Worm (Caenorhabditis elegans) whole organism, L3 larva: Measurements from ENCODE around the gene wrb-1.

Experiments used
- ZK546.5 ChIP-seq: sonication (generic microtip); optimal IDR thresholded peaks from 2 replicates; lab custom pipeline; 2017; ENCODE audit warnings: missing biosample characterization, missing genetic modification characterization
- ceh-28 ChIP-seq: fragments of 150-350 bp; optimal IDR thresholded peaks from 2 replicates; lab custom pipeline; 2014; ENCODE audit warnings: missing biosample characterization, missing genetic modification reagents, missing genetic modification characterization
- ceh-9 ChIP-seq: sonication (generic microtip); optimal IDR thresholded peaks from 2 replicates; lab custom pipeline; 2018; ENCODE audit warnings: missing biosample characterization, missing genetic modification characterization
- egl-27 ChIP-seq: sonication (generic microtip); optimal IDR thresholded peaks from 4 replicates; lab custom pipeline; 2017; ENCODE audit warnings: missing biosample characterization, missing genetic modification reagents, missing genetic modification characterization
- elt-1 ChIP-seq: fragments of 150-350 bp; optimal IDR thresholded peaks from 2 replicates; lab custom pipeline; 2014; ENCODE audit warnings: missing biosample characterization, missing genetic modification characterization
- fkh-10 ChIP-seq: sonication (generic microtip); optimal IDR thresholded peaks from 2 replicates; lab custom pipeline; 2017; ENCODE audit warnings: missing biosample characterization, missing genetic modification reagents, missing genetic modification characterization
- lsy-12 ChIP-seq: sonication (generic microtip); optimal IDR thresholded peaks from 2 replicates; lab custom pipeline; 2016; ENCODE audit warnings: mild to moderate bottlenecking, missing genetic modification characterization, missing compliant biosample characterization
- nhr-11 ChIP-seq: fragments of 150-350 bp; optimal IDR thresholded peaks from 2 replicates; lab custom pipeline; 2014; ENCODE audit warnings: missing biosample characterization, missing genetic modification characterization
- nhr-25 ChIP-seq: sonication (generic microtip); optimal IDR thresholded peaks from 2 replicates; lab custom pipeline; 2017; ENCODE audit warnings: missing biosample characterization, missing genetic modification characterization
- nhr-28 ChIP-seq: fragments of 150-350 bp; optimal IDR thresholded peaks from 2 replicates; lab custom pipeline; 2014; ENCODE audit warnings: missing biosample characterization, missing genetic modification characterization
- unc-62 ChIP-seq: fragments of 150-350 bp; sonication (generic microtip); optimal IDR thresholded peaks from 4 replicates; lab custom pipeline; 2014; ENCODE audit warnings: missing biosample characterization, missing genetic modification reagents, missing genetic modification characterization
- ztf-11 ChIP-seq: fragments of 150-350 bp; optimal IDR thresholded peaks from 2 replicates; lab custom pipeline; 2014; ENCODE audit warnings: missing biosample characterization, missing genetic modification characterization
- ztf-4 ChIP-seq: fragments of 150-350 bp; optimal IDR thresholded peaks from 2 replicates; lab custom pipeline; 2014; ENCODE audit warnings: missing biosample characterization, missing genetic modification characterization

DNA sequence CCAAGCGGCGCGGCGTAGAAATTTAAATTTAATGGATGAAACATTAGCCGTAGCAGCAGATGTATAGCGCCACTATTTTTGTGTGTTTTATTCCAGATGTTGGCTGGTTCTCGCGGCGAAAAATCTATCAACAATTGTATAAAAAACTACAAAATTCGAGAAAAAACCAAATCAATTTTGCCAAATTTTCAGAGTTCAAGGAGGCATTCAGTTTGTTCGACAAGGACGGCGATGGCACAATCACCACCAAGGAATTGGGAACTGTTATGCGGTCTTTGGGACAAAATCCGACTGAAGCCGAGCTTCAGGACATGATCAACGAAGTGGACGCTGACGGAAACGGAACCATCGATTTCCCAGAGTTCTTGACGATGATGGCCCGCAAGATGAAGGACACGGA is 39.4 kb upstream of the wrb-1 start:
- no peak for TF ChIP-seq ZK546.5 (tag; lab: Kevin White, UChicago)
- no peak for TF ChIP-seq egl-27 (tag; lab: Kevin White, UChicago)
- TF ChIP-seq elt-1, result no peak
- no peak for TF ChIP-seq fkh-10
- no peak for TF ChIP-seq ztf-4 (tag; lab: Kevin White, UChicago)
- no peak for TF ChIP-seq ztf-11
- no peak for TF ChIP-seq ceh-9 (tag; lab: Kevin White, UChicago)
- TF ChIP-seq nhr-25, result no peak
- no peak for TF ChIP-seq ceh-28 (tag; lab: Kevin White, UChicago)
- TF ChIP-seq nhr-11 (tag; lab: Kevin White, UChicago), result no peak
- TF ChIP-seq nhr-28 (tag; lab: Kevin White, UChicago), result no peak
- TF ChIP-seq lsy-12 (tag; lab: Kevin White, UChicago), result no peak
- no peak for TF ChIP-seq unc-62
